Worm (Caenorhabditis elegans) whole organism, L4 larva: ENCODE results near the gene F55B11.7.
A peak's percentile ranks its signal among the peaks of the same experiment; 100 is the strongest.

Experiments
- ceh-44 ChIP-seq: fragments of 200-800 bp; sonication (Bioruptor generic); IDR thresholded peaks from 2 replicates; pipeline ENCODE4 v1.3.6; 2022; ENCODE audit warnings: missing genetic modification reagents, missing genetic modification characterization, missing compliant biosample characterization
- pqm-1 ChIP-seq: sonication (generic microtip); optimal IDR thresholded peaks from 2 replicates; lab custom pipeline; 2017; ENCODE audit warnings: missing biosample characterization, missing genetic modification characterization
- ztf-7 ChIP-seq: fragments of 150-350 bp; optimal IDR thresholded peaks from 2 replicates; lab custom pipeline; 2014; ENCODE audit warnings: missing biosample characterization, missing genetic modification characterization

DNA sequence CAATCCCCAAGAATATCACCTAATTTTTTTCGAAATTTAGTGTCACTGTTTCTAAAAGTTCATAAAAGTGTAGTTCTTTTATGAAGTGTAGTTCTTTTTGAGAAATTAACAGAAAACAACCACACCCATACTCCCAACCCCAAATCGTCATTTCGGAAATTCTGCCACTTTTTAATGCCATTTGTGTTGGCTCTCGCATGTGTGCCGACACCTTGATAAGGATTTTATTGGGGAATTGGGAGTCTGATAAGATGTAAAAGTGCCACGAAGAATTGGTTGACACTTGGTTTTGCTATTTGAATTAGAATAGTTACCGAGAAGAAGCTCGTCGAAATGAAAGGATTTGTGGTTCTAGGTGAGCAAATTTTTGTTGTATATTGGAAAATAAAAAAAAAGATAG is 34.8 kb upstream of the F55B11.7 start, which contains the start of gene nspg-9:
- TF ChIP-seq ztf-7 = no peak
- TF ChIP-seq ceh-44 (GFP tag; lab: Robert Waterston, UW) = no peak
- TF ChIP-seq pqm-1 = peak; percentile 93
